Worm (Caenorhabditis elegans) whole organism, L4/young adult: ENCODE measurements around the gene clik-1.

Experiments
- W03F9.2 ChIP-seq: fragments of 150-350 bp; optimal IDR thresholded peaks from 2 replicates; lab custom pipeline; 2014; ENCODE audit warnings: missing biosample characterization, missing genetic modification characterization
- dao-5 ChIP-seq: sonication (generic microtip); optimal IDR thresholded peaks from 2 replicates; lab custom pipeline; 2016; ENCODE audit warnings: missing genotype, missing genetic modification characterization, moderate library complexity, missing compliant biosample characterization
- him-1 ChIP-seq: sonication (generic microtip); optimal IDR thresholded peaks from 2 replicates; lab custom pipeline; 2016; ENCODE audit warnings: missing genotype, missing genetic modification reagents, missing genetic modification characterization, missing compliant biosample characterization

Gene clik-1

DNA sequence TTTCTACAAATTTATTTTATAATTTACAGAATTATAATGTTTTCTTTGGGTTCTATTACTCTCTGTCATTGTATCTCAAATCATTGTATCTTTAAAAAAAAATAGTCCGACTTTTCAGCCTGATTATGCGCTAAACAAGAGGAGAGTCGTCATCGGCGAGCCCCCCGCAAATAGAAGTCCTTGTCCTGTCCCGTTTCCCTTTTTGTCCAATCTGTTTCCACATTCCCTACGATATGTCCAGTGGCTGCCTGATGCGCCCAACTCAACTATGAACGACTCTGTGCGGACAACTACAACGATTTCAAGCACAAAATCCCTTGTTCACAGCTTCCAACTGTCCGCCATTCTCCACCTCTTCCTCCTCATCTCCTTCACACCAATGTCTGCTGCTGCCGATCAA, 10.5 kb downstream of the clik-1 start, which contains the start of gene dbl-1:
Gene dbl-1, plus strand, starts transcription at position 119 of the 400 bp plus-strand sequence.
- TF ChIP-seq W03F9.2 (tag; lab: Kevin White, UChicago): no peak
- TF ChIP-seq dao-5: no peak
- TF ChIP-seq him-1 (tag; lab: Kevin White, UChicago): no peak

DNA sequence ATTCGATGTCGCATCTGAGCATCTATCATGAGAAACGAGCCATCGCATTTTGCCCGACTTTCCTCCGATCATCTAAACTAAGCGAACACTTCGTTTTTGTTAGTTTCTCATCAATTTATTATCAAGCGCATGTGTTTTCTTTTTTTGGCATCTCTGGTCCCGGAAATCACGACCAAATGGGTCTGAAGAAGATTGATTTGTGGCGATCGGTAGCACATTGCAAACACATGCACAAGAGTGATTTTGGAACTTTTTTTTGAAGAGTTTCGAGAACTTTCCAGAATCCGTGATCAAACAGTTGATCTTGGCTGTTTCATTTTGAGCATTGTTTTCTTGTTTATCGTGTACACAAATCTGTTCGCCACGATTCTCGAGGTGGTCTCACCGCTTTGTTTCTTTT, 15.3 kb downstream of the clik-1 start:
- TF ChIP-seq him-1 (tag; lab: Kevin White, UChicago) (no peak), dao-5 (no peak), W03F9.2 (tag; lab: Kevin White, UChicago) (no peak)

DNA sequence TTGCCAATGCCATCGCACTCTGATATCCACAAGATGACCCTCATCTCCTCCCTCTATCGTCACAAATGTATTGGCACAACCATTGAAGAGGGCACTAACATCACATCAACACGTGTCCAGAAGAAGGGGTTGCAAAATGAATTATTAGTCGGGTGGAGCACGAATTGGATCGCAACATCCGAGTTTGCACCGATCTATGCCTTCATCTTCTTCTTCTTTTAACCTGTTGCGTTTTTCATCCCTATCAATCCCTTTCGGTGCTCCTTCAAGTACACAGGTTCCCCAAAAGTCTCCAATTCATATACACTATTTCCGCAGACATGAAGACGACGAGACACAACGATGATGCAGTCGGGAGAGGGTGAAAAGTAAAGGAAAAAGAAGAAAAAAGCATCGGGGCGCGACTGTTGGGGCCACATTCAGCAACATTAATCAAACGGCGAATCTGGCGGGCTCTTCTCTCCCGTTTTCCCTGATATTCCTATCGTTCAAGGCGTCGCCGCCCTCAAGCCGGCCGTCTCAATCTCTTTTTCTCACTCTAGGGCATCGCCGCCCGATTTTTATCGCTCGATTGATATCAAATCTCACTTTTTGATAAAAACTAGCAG, 16.9 kb downstream of the clik-1 start:
- TF ChIP-seq dao-5: no peak

DNA sequence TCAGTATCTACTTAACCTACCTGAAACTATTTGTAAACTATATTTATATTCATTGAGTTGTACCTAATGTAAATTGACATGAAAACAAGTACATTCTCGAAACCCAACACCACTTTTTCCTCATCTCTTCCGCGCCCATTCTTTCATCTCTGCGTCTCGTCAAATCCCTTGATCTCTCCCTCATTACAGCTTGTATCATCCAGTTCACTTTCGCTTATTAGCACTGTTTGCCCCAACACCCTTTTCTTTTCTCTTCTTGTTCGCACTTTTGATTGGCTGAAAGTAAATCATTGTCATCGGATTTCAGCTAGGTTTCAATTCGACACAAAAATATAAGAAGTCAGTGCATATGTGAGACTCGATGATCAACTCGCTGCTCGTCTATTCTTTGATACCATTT, 23.8 kb downstream of the clik-1 start, which contains the start of gene T25F10.3:
Gene T25F10.3, plus strand, starts transcription at position 308 of the 400 bp plus-strand sequence.
- TF ChIP-seq dao-5 (no peak), W03F9.2 (tag; lab: Kevin White, UChicago) (no peak), him-1 (tag; lab: Kevin White, UChicago) (no peak)

DNA sequence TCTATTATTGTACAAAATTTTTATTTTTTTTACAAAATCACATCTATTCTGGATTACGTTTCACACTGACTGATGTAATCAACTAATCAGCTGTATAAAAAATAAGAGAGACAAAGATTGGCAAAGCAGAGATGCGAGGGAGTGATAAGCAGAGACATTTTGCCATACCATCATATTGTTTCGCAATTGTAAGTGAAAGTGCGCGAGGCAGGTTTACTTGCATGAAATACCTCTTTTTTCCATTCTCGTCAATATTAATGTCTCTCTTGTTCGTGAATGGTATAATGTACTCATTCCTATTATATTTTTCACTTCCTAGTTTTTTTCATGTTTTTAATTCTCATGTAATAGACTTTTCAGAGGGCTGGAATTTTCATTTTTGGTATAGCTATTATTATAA, 31.7 kb downstream of the clik-1 start:
- no peak for TF ChIP-seq him-1 (tag; lab: Kevin White, UChicago)
- TF ChIP-seq W03F9.2 (tag; lab: Kevin White, UChicago): no peak
- no peak for TF ChIP-seq dao-5

DNA sequence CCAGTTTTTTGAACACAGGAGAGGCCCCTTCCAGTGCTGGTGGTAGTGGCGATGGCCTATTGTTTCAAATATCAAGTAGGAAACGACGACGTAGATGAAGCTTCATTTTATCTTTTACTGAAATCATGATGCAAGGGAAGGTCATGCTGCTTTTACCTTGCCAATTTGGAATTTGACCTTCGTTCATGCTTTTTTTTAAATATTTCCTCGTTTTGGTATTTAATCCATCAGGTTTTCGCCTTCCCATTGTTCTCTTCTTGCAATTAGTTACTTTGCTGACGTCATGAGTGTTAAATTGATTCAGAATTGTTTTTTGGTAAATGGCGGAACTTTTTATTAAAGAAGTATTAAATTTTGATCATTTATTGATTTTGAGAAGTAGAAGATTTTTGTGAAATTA, 32.4 kb downstream of the clik-1 start:
- no peak for TF ChIP-seq W03F9.2 (tag; lab: Kevin White, UChicago)
- TF ChIP-seq dao-5: no peak
- TF ChIP-seq him-1 (tag; lab: Kevin White, UChicago): no peak

DNA sequence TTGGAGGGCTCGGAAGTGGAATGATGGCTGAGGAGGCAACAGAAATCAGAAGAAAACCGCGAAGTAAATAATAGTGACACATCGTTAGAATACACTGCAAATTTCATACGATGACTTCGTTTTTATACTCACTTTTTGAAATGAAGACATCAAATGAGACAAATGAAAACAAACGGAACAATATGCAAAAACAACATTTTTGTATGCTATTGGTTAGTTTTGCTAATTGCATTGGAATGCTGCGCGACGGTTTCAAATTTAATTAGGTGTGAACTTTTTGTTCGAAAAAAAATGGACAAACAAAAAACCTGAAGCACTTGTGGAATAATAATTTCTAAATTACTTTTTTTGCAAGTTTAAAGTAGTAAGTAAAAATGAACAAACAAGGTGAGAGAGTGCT, 35.5 kb downstream of the clik-1 start, which contains the start of gene grl-8:
Gene grl-8, minus strand, starts transcription at position 101 of the 400 bp plus-strand sequence.
- no peak for TF ChIP-seq W03F9.2 (tag; lab: Kevin White, UChicago)
- no peak for TF ChIP-seq dao-5
- TF ChIP-seq him-1 (tag; lab: Kevin White, UChicago): no peak

DNA sequence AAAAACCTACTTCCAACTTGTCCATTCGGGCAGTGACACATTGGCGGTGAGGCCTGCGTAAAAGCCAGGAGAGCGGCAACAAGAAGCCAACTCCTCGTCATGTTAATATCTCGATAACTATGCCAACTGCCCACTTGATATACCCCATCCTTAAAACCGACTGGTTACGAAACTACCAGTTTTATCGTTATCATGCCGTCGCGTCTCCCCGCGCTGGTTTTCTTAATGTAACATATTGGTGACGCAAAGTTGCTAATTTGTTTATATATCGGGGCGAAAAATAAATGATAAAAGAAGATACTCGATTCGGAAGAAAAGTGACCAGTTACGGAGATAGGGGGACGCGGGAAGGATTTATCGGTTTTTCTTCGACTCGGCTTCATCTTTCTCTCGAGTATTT, 36.9 kb downstream of the clik-1 start, which contains the start of gene grl-9:
Gene grl-9, minus strand, starts transcription at position 101 of the 400 bp plus-strand sequence.
- no peak for TF ChIP-seq W03F9.2 (tag; lab: Kevin White, UChicago)
- no peak for TF ChIP-seq dao-5
- no peak for TF ChIP-seq him-1 (tag; lab: Kevin White, UChicago)

DNA sequence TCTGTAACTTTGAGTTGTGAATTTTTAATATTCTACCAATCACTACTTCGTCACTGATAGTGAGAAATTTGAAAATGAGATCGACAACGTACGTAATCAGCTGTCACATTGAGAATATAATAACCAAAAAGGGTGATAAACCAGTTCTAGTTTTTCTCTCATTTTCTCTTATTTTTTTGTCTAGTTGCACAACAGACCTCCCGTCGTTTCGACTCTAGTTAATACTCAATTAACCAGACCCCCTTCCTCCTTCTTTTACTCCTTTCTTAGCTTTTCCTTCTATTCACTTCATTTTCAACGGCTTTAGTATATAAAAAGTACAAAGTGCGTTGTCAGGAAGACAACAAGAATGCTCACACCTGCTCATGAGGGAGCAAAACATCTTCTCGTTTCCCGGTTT, 41.3 kb downstream of the clik-1 start, which contains the start of gene ZC487.1:
Gene ZC487.1, plus strand, starts transcription at position 301 of the 400 bp plus-strand sequence.
- TF ChIP-seq dao-5 (no peak), W03F9.2 (tag; lab: Kevin White, UChicago) (no peak), him-1 (tag; lab: Kevin White, UChicago) (no peak)

DNA sequence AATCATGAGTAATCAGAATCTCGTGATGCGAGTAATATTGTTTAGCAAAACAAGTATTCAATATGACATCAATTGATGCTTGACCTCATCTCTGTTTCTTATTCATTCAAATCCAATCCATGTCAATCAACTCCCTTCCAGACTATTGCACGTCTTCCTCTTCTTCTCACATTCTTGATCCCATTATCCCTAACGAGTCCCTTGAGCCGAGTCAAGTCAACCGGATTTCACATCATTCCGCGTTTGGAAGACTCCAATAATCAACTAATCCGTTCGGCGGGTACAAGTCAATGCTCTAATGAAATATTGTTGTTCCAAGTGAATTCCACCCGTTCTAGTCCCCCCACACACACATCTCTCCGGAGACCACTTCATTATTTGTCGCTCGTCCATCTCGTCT, 42.3 kb downstream of the clik-1 start:
- TF ChIP-seq W03F9.2 (tag; lab: Kevin White, UChicago) (no peak), him-1 (tag; lab: Kevin White, UChicago) (no peak), dao-5 (no peak)

DNA sequence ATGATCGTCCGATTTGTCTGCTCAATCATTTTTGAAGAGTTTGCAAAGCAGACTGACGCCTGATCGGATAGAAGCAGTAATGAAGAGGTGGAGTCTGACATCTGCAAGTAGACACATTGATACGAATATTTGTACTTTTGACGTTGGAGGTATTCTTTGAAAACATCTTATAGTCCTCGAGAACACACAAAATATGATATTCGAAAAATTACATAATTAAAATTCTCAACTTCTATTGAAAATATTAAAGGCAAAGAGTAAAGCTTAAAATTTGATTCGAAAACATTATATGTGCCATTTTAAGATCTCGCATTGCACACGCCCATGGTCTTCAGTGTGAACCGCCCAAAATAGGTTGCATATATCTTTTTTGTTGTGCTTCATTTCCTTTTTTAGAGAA, 46.2 kb downstream of the clik-1 start, which contains the start of gene ZC487.2:
Gene ZC487.2, minus strand, starts transcription at position 101 of the 400 bp plus-strand sequence.
- TF ChIP-seq him-1 (tag; lab: Kevin White, UChicago) (no peak), dao-5 (no peak), W03F9.2 (tag; lab: Kevin White, UChicago) (no peak)

DNA sequence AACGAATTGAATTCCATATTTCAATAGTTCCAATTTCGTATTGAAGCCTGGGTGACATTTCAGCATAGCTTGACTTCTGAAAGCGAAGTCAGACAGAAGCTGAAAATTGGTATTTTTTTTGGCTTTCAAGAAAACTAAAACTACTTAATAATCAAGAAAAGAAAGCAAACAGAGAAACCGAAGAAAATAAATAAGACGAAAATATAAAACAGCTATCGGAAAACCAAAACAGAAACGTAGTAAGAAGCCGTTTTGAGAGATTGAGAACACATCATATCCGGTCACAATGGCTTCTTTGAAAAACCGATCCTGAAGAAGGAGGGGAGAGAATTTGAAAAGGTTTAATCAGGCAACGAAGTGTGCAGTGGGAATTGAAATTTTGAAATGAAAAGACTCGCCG, 50.3 kb downstream of the clik-1 start, which contains the start of gene srg-30:
Gene srg-30, minus strand, starts transcription at position 101 of the 400 bp plus-strand sequence.
- TF ChIP-seq dao-5 (no peak), W03F9.2 (tag; lab: Kevin White, UChicago) (no peak), him-1 (tag; lab: Kevin White, UChicago) (no peak)
